Fruit fly (Drosophila melanogaster): ENCODE measurements around the gene CG43349.

The CG43349 gene

dm6 chr2L:1214465-1214864, 14.5 kb downstream of the CG43349 start (continued):
- no peak for TF ChIP-seq CG13894 (tag; optimal IDR thresholded peaks at IDR 0.05)
- peak; percentile 67 for TF ChIP-seq slbo (GFP tag; IDR thresholded peaks at IDR 0.05)
- TF ChIP-seq run (tag; optimal IDR thresholded peaks at IDR 0.05) = no peak
- peak; percentile 11 for TF ChIP-seq CG14710 (tag; optimal IDR thresholded peaks at IDR 0.05)
- TF ChIP-seq CG8388 (GFP tag; optimal IDR thresholded peaks at IDR 0.05) = peak; percentile 41
- peak; percentile 16 for TF ChIP-seq CG3407 (GFP tag; optimal IDR thresholded peaks at IDR 0.05)
- TF ChIP-seq CHES-1-like (GFP tag; optimal IDR thresholded peaks at IDR 0.05) = no peak
- TF ChIP-seq CG1602 (GFP tag; optimal IDR thresholded peaks at IDR 0.05) = peak; percentile 32
- TF ChIP-seq CG1529 (GFP tag; optimal IDR thresholded peaks at IDR 0.05) = peak; percentile 18
- TF ChIP-seq CG10209 (GFP tag; optimal IDR thresholded peaks at IDR 0.05) = peak; percentile 9
- peak in 1 of 2 experiments; percentile 22 for TF ChIP-seq dpn (GFP tag; optimal IDR thresholded peaks at IDR 0.05)
- peak; percentile 43 for TF ChIP-seq CG30403 (GFP tag; optimal IDR thresholded peaks at IDR 0.05)
- TF ChIP-seq zf30C (GFP tag; optimal IDR thresholded peaks at IDR 0.05) = no peak
- no peak for TF ChIP-seq pan (optimal IDR thresholded peaks at IDR 0.05)
- TF ChIP-seq pan (GFP tag; optimal IDR thresholded peaks at IDR 0.05 in 1 of 2, IDR thresholded peaks at IDR 0.05 in 1 of 2) = peak in 1 of 2 experiments; percentile 69
- TF ChIP-seq CG9817 (tag; optimal IDR thresholded peaks at IDR 0.05) = peak; percentile 12
- TF ChIP-seq CG16813 (GFP tag; IDR thresholded peaks at IDR 0.05; ENCODE audit: partially characterized antibody) = no peak
- peak; percentile 50; the same call in 1 of the 2 replicates for TF ChIP-seq E2f1 (GFP tag; IDR thresholded peaks at IDR 0.05)
- peak; percentile 46; the same call in 1 of the 2 replicates for TF ChIP-seq CG10366 (GFP tag; IDR thresholded peaks at IDR 0.05)
- TF ChIP-seq CG17829 (tag; optimal IDR thresholded peaks at IDR 0.05) = peak; percentile 13
- peak; percentile 48 for TF ChIP-seq Xbp1 (GFP tag; optimal IDR thresholded peaks at IDR 0.05)
- TF ChIP-seq B-H1 (GFP tag; IDR thresholded peaks at IDR 0.05) = peak; percentile 57
- TF ChIP-seq CG12769 (tag; optimal IDR thresholded peaks at IDR 0.05) = peak; percentile 15
- TF ChIP-seq Ets65A (GFP tag) = peak; percentile 92
- peak; percentile 36 for TF ChIP-seq CG8924 (tag; optimal IDR thresholded peaks at IDR 0.05)
- TF ChIP-seq cg (GFP tag; optimal IDR thresholded peaks at IDR 0.05) = no peak
- no peak for TF ChIP-seq CG8290 (GFP tag; optimal IDR thresholded peaks at IDR 0.05)
- TF ChIP-seq CG8290 (tag; optimal IDR thresholded peaks at IDR 0.05) = peak in 1 of 2 experiments; percentile 11
- TF ChIP-seq Sry-β (GFP tag; optimal IDR thresholded peaks at IDR 0.05) = no peak
- TF ChIP-seq hb (GFP tag; IDR thresholded peaks at IDR 0.05; ENCODE audit: partially characterized antibody) = no peak
- peak; percentile 57 for TF ChIP-seq CG7839 (tag; optimal IDR thresholded peaks at IDR 0.05)
- TF ChIP-seq Ets97D (GFP tag; optimal IDR thresholded peaks at IDR 0.05) = no peak
- peak; percentile 59 for TF ChIP-seq Ptx1 (GFP tag; IDR thresholded peaks at IDR 0.05)
- TF ChIP-seq NfI (GFP tag; optimal IDR thresholded peaks at IDR 0.05) = peak; percentile 14
- TF ChIP-seq CG11560 (tag; IDR thresholded peaks at IDR 0.05) = no peak
- no peak for TF ChIP-seq shn (GFP tag; optimal IDR thresholded peaks at IDR 0.05)
- 0 out of 2 replicates have a peak, but pooled peaks have one; percentile 9 for TF ChIP-seq H2.0 (GFP tag; IDR thresholded peaks at IDR 0.05)
- peak; percentile 23 for TF ChIP-seq CG10654 (GFP tag; optimal IDR thresholded peaks at IDR 0.05)
- TF ChIP-seq Atf3 (GFP tag; optimal IDR thresholded peaks at IDR 0.05) = no peak
- TF ChIP-seq gsb-n (tag; optimal IDR thresholded peaks at IDR 0.05) = peak; percentile 12
- no peak for TF ChIP-seq pzg (GFP tag; optimal IDR thresholded peaks at IDR 0.05)
- TF ChIP-seq yki (optimal IDR thresholded peaks at IDR 0.05) = no peak
- TF ChIP-seq phol (tag; optimal IDR thresholded peaks at IDR 0.05) = peak; percentile 49
- TF ChIP-seq CG31441 (GFP tag; IDR thresholded peaks at IDR 0.05) = peak; percentile 52
- TF ChIP-seq ind (GFP tag; optimal IDR thresholded peaks at IDR 0.05) = peak; percentile 22
- peak; percentile 23 for TF ChIP-seq tin (GFP tag; optimal IDR thresholded peaks at IDR 0.05)
- peak; percentile 59 for TF ChIP-seq Fer1 (GFP tag; optimal IDR thresholded peaks at IDR 0.05)

All from whole organism, embryonic.